Fruit fly (Drosophila melanogaster) whole organism, wandering third instar larva: ENCODE measurements around the gene CG31068.

ENCODE experiments used
- Abd-B ChIP-seq: fragments of >200 bp; optimal IDR thresholded peaks from 2 replicates; lab custom pipeline; 2017; ENCODE audit warnings: missing biosample characterization, missing genetic modification characterization
- CG32264 ChIP-seq: fragments of 200-800 bp; sonication (Bioruptor generic); optimal IDR thresholded peaks from 2 replicates; lab custom pipeline; 2016; ENCODE audit warnings: missing biosample characterization, missing genetic modification characterization
- CG9705 ChIP-seq: fragments of 200-800 bp; sonication (Bioruptor generic); optimal IDR thresholded peaks from 2 replicates; lab custom pipeline; 2018; ENCODE audit warnings: missing biosample characterization, mild to moderate bottlenecking, missing genetic modification characterization
- CrebA ChIP-seq: fragments of 200-800 bp; sonication (Bioruptor generic); optimal IDR thresholded peaks from 2 replicates; lab custom pipeline; 2016; ENCODE audit warnings: missing biosample characterization, mild to moderate bottlenecking, missing genetic modification characterization, borderline replicate concordance
- Dfd ChIP-seq: fragments of >200 bp; optimal IDR thresholded peaks from 2 replicates; lab custom pipeline; 2017; ENCODE audit warnings: missing biosample characterization, missing genetic modification characterization
- Dif ChIP-seq: fragments of 200-275, 200-300 bp; sonication (Bioruptor generic); optimal IDR thresholded peaks from 2 replicates; lab custom pipeline; 2018; ENCODE audit warnings: missing biosample characterization, missing genetic modification characterization; ENCODE audit not compliant: partially characterized antibody
- GATAd ChIP-seq: sonication (Bioruptor generic); optimal IDR thresholded peaks from 2 replicates; lab custom pipeline; 2016; ENCODE audit warnings: missing biosample characterization, missing genetic modification characterization
- HLH106 ChIP-seq: fragments of 200-800 bp; optimal IDR thresholded peaks from 3 replicates; lab custom pipeline; 2019; ENCODE audit warnings: missing biosample characterization, mild to moderate bottlenecking, missing genetic modification characterization, moderate library complexity
- Hnf4 ChIP-seq: fragments of 200-800 bp; sonication (Bioruptor generic); optimal IDR thresholded peaks from 2 replicates; lab custom pipeline; 2016; ENCODE audit warnings: missing biosample characterization, mild to moderate bottlenecking, missing genetic modification characterization
- Hr78 ChIP-seq: fragments of >200 bp; optimal IDR thresholded peaks from 2 replicates; lab custom pipeline; 2017; ENCODE audit warnings: missing biosample characterization, missing genetic modification characterization
- Hr83 ChIP-seq: fragments of 200-300 bp; sonication (Bioruptor generic); optimal IDR thresholded peaks from 2 replicates; lab custom pipeline; 2016; ENCODE audit warnings: missing biosample characterization, mild to moderate bottlenecking, missing genetic modification characterization, moderate library complexity; ENCODE audit not compliant: poor library complexity, severe bottlenecking
- Jra ChIP-seq: sonication (Bioruptor generic); optimal IDR thresholded peaks from 2 replicates; lab custom pipeline; 2016; ENCODE audit warnings: missing biosample characterization, missing genetic modification characterization
- Mio ChIP-seq: sonication (Bioruptor generic); optimal IDR thresholded peaks from 2 replicates; lab custom pipeline; 2016; ENCODE audit warnings: missing biosample characterization, missing genetic modification characterization
- Myc ChIP-seq: fragments of >200 bp; optimal IDR thresholded peaks from 2 replicates; lab custom pipeline; 2017
- N ChIP-seq: fragments of >200 bp; optimal IDR thresholded peaks from 2 replicates; lab custom pipeline; 2018; ENCODE audit warnings: missing biosample characterization, missing external identifiers, missing genetic modification characterization
- OdsH ChIP-seq: fragments of 200-800 bp; sonication (Bioruptor generic); optimal IDR thresholded peaks from 2 replicates; lab custom pipeline; 2016; ENCODE audit warnings: missing biosample characterization, mild to moderate bottlenecking, missing genetic modification characterization
- Rel ChIP-seq, 2 experiments: fragments of 200-800 bp; sonication (Bioruptor generic) in 1 of 2; optimal IDR thresholded peaks; 2 replicates in 1 of 2; 3 replicates in 1 of 2; lab custom pipeline; 2016 to 2019; ENCODE audit warnings: mild to moderate bottlenecking in 2 of 2, missing biosample characterization in 2 of 2, missing genetic modification characterization in 2 of 2, moderate library complexity in 1 of 2
- Sp1 ChIP-seq: fragments of 200-800 bp; sonication (Bioruptor generic); optimal IDR thresholded peaks from 3 replicates; lab custom pipeline; 2019; ENCODE audit warnings: missing biosample characterization, mild to moderate bottlenecking, missing genetic modification characterization, moderate library complexity
- Vsx2 ChIP-seq: fragments of 200-300, 225-300 bp; sonication (Bioruptor generic); optimal IDR thresholded peaks from 2 replicates; lab custom pipeline; 2018; ENCODE audit warnings: missing biosample characterization, missing genetic modification characterization; ENCODE audit not compliant: partially characterized antibody
- brk ChIP-seq: fragments of 200-800 bp; sonication (Bioruptor generic); optimal IDR thresholded peaks from 2 replicates; lab custom pipeline; 2016; ENCODE audit warnings: missing biosample characterization, mild to moderate bottlenecking, missing genetic modification characterization
- dl ChIP-seq, 2 experiments: fragments of 175-275, 200-275 bp in 1 of 2; fragments of 200-275 bp in 1 of 2; sonication (Bioruptor generic); optimal IDR thresholded peaks; lab custom pipeline; 2018; ENCODE audit warnings: mild to moderate bottlenecking in 2 of 2, missing biosample characterization in 2 of 2, missing genetic modification characterization in 2 of 2, moderate library complexity in 2 of 2; ENCODE audit not compliant: partially characterized antibody in 2 of 2, insufficient read depth in 1 of 2
- dmrt93B ChIP-seq: fragments of 200-800 bp; sonication (Bioruptor generic); optimal IDR thresholded peaks from 2 replicates; lab custom pipeline; 2018; ENCODE audit warnings: missing biosample characterization, mild to moderate bottlenecking, missing genetic modification characterization
- dsf ChIP-seq: sonication (Bioruptor generic); optimal IDR thresholded peaks from 2 replicates; lab custom pipeline; 2016; ENCODE audit warnings: missing biosample characterization, missing genetic modification characterization, borderline replicate concordance
- ey ChIP-seq: fragments of 200-800 bp; sonication (Bioruptor generic); optimal IDR thresholded peaks from 2 replicates; lab custom pipeline; 2016; ENCODE audit warnings: missing biosample characterization, missing genetic modification characterization
- foxo ChIP-seq, 2 experiments: fragments of 200-800 bp; sonication (Bioruptor generic); optimal IDR thresholded peaks; 2 replicates in 1 of 2; 3 replicates in 1 of 2; lab custom pipeline; 2016 to 2017; ENCODE audit warnings: missing biosample characterization in 2 of 2, missing genetic modification characterization in 2 of 2
- fru ChIP-seq: fragments of 200-800 bp; sonication (Bioruptor generic); optimal IDR thresholded peaks from 3 replicates; lab custom pipeline; 2016; ENCODE audit warnings: missing biosample characterization, mild to moderate bottlenecking, missing genetic modification characterization
- h ChIP-seq: fragments of 200-800 bp; sonication (Bioruptor generic); optimal IDR thresholded peaks from 3 replicates; lab custom pipeline; 2016; ENCODE audit warnings: missing biosample characterization, mild to moderate bottlenecking, missing genetic modification characterization
- lola ChIP-seq: fragments of >200 bp; optimal IDR thresholded peaks from 2 replicates; lab custom pipeline; 2017; ENCODE audit warnings: missing biosample characterization, missing genetic modification characterization
- pan ChIP-seq: fragments of >200 bp; optimal IDR thresholded peaks from 2 replicates; lab custom pipeline; 2017
- psq ChIP-seq: fragments of 200-800 bp; sonication (Bioruptor generic); optimal IDR thresholded peaks from 3 replicates; lab custom pipeline; 2017; ENCODE audit warnings: missing biosample characterization, mild to moderate bottlenecking, missing genetic modification characterization, moderate library complexity
- rgr ChIP-seq: fragments of 200-800 bp; sonication (Bioruptor generic); optimal IDR thresholded peaks from 3 replicates; lab custom pipeline; 2016; ENCODE audit warnings: missing biosample characterization, mild to moderate bottlenecking, missing genetic modification characterization
- sage ChIP-seq: fragments of 200-800 bp; sonication (Bioruptor generic); optimal IDR thresholded peaks from 2 replicates; lab custom pipeline; 2016; ENCODE audit warnings: missing biosample characterization, mild to moderate bottlenecking, missing genetic modification characterization
- sv ChIP-seq: fragments of 200-800 bp; sonication (Bioruptor generic); optimal IDR thresholded peaks from 3 replicates; lab custom pipeline; 2016; ENCODE audit warnings: missing biosample characterization, missing genetic modification characterization
- usp ChIP-seq: fragments of >200 bp; optimal IDR thresholded peaks from 2 replicates; lab custom pipeline; 2017; ENCODE audit warnings: missing biosample characterization, missing genetic modification characterization
- woc ChIP-seq: sonication (Bioruptor generic); optimal IDR thresholded peaks from 2 replicates; lab custom pipeline; 2016; ENCODE audit warnings: missing biosample characterization, mild to moderate bottlenecking, missing genetic modification characterization

Gene CG31068

DNA sequence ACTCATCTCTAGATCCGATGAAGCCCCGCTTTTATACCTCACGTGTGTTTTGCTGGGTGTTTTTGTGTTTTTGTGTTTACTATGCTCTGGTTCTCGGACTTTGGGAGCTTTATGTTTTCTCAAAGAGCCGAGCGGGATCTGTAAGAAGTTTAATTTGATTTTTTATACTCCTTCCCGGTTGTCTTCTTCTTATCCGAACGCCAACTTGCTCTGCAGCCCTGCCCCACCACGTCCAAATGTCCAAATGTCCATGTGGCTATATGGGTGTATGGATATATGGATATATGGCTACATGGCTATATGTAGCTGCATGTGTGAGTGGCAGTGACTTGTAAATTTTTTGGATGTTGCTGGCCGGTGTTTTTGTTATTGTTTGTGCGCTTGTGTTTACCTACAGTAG lies 14.7 kb upstream of the CG31068 start:
- TF ChIP-seq Hr78 (GFP tag; lab: Kevin White, UChicago), result no peak
- TF ChIP-seq rgr, result no peak
- no peak for TF ChIP-seq CrebA (GFP tag; lab: Kevin White, UChicago)
- no peak for TF ChIP-seq Mio (GFP tag; lab: Kevin White, UChicago)
- TF ChIP-seq psq (GFP tag; lab: Kevin White, UChicago), result no peak
- TF ChIP-seq Abd-B (GFP tag; lab: Kevin White, UChicago), result no peak
- TF ChIP-seq CG32264 (GFP tag; lab: Kevin White, UChicago), result no peak
- no peak for TF ChIP-seq foxo (GFP tag; optimal IDR thresholded peaks at IDR 0.05; lab: Kevin White, UChicago)
- no peak for TF ChIP-seq Hnf4 (GFP tag; lab: Kevin White, UChicago)
- TF ChIP-seq sage (GFP tag; lab: Kevin White, UChicago), result no peak
- TF ChIP-seq Vsx2, result peak; percentile 27
- TF ChIP-seq HLH106 (tag; lab: Kevin White, UChicago), result no peak
- no peak for TF ChIP-seq Dfd (GFP tag; lab: Kevin White, UChicago)
- peak; percentile 11 for TF ChIP-seq Dif
- TF ChIP-seq Sp1 (GFP tag; lab: Kevin White, UChicago), result no peak
- TF ChIP-seq dmrt93B (GFP tag; lab: Kevin White, UChicago), result no peak
- peak; percentile 74 for TF ChIP-seq woc (GFP tag; lab: Kevin White, UChicago)

DNA sequence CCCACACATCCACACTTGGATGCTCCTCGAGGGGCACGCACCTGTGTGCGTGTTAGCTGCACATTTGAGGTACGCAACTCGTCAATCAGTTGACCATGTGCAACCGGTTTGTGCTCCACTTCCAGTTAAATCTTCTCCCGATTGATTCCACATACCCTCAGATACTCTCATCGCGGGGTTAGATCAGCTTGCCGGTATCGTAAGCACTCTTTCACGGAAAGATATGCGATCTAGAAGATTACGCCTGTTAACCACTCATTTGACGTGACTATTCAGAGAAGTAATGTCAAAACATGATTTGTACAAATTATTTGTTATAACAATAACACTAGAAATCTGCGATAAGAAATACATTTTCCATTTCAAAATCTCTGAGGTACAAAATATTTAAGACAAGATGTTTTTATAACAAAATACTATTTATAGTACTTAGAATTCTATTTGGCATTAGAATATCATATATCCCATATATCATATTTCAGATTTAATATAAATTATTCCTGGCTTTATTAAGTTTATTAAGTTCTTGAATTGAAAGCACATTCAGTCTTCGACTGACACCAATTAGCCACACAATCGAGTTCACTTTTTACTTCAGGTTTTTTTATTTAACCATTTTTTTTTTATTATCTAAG lies 12.6 kb upstream of the CG31068 start:
- TF ChIP-seq Vsx2 (no peak), rgr (peak; percentile 8), foxo (GFP tag; optimal IDR thresholded peaks at IDR 0.05; lab: Kevin White, UChicago) (no peak), ey (GFP tag; lab: Kevin White, UChicago) (no peak), GATAd (GFP tag; lab: Kevin White, UChicago) (no peak), Abd-B (GFP tag; lab: Kevin White, UChicago) (no peak), brk (no peak), woc (GFP tag; lab: Kevin White, UChicago) (peak; percentile 77), Rel (GFP tag; optimal IDR thresholded peaks at IDR 0.05; lab: Kevin White, UChicago) (no peak), Rel (tag; optimal IDR thresholded peaks at IDR 0.05; lab: Kevin White, UChicago) (no peak), Hr78 (GFP tag; lab: Kevin White, UChicago) (no peak), CG32264 (GFP tag; lab: Kevin White, UChicago) (no peak), dsf (GFP tag; lab: Kevin White, UChicago) (no peak), dmrt93B (GFP tag; lab: Kevin White, UChicago) (no peak), Dif (peak; percentile 37), HLH106 (tag; lab: Kevin White, UChicago) (no peak), N (GFP tag; lab: Kevin White, UChicago) (no peak), sv (GFP tag; lab: Kevin White, UChicago) (no peak), OdsH (GFP tag; lab: Kevin White, UChicago) (no peak)

dm6 chr3R:27222013-27222673 lies 11.4 kb upstream of the CG31068 start:
- TF ChIP-seq fru (GFP tag; lab: Kevin White, UChicago), result peak; percentile 55
- TF ChIP-seq ey (GFP tag; lab: Kevin White, UChicago), result peak; percentile 25
- TF ChIP-seq psq (GFP tag; lab: Kevin White, UChicago), result peak; percentile 2
- peak in 1 of 2 experiments; percentile 58 for TF ChIP-seq foxo (GFP tag; optimal IDR thresholded peaks at IDR 0.05; lab: Kevin White, UChicago)
- no peak for TF ChIP-seq GATAd (GFP tag; lab: Kevin White, UChicago)
- peak; percentile 50 for TF ChIP-seq HLH106 (tag; lab: Kevin White, UChicago)
- no peak for TF ChIP-seq Myc
- peak; percentile 1 for TF ChIP-seq rgr
- peak; percentile 23 for TF ChIP-seq h (GFP tag; lab: Kevin White, UChicago)
- TF ChIP-seq woc (GFP tag; lab: Kevin White, UChicago), result peak; percentile 75
- TF ChIP-seq OdsH (GFP tag; lab: Kevin White, UChicago), result peak; percentile 15
- peak; percentile 20 for TF ChIP-seq Hnf4 (GFP tag; lab: Kevin White, UChicago)
- TF ChIP-seq pan (lab: Kevin White, UChicago), result no peak

- TF ChIP-seq Jra (GFP tag; lab: Kevin White, UChicago), result no peak
- TF ChIP-seq pan (lab: Kevin White, UChicago), result no peak
- no peak for TF ChIP-seq h (GFP tag; lab: Kevin White, UChicago)
- no peak for TF ChIP-seq Dfd (GFP tag; lab: Kevin White, UChicago)
- no peak for TF ChIP-seq HLH106 (tag; lab: Kevin White, UChicago)
- no peak for TF ChIP-seq N (GFP tag; lab: Kevin White, UChicago)
- TF ChIP-seq fru (GFP tag; lab: Kevin White, UChicago), result no peak
- no peak for TF ChIP-seq Hr78 (GFP tag; lab: Kevin White, UChicago)
- TF ChIP-seq rgr, result no peak
- TF ChIP-seq woc (GFP tag; lab: Kevin White, UChicago), result no peak
- no peak for TF ChIP-seq CG9705
- no peak for TF ChIP-seq brk
- TF ChIP-seq dl (GFP tag; optimal IDR thresholded peaks at IDR 0.05; lab: Kevin White, UChicago; ENCODE audit: insufficient read depth in 1 of 2, partially characterized antibody in 2 of 2), result no peak
- TF ChIP-seq Hr83, result no peak
- TF ChIP-seq Mio (GFP tag; lab: Kevin White, UChicago), result no peak
- TF ChIP-seq usp (GFP tag; lab: Kevin White, UChicago), result no peak
- TF ChIP-seq sv (GFP tag; lab: Kevin White, UChicago), result no peak
- TF ChIP-seq Sp1 (GFP tag; lab: Kevin White, UChicago), result no peak
- TF ChIP-seq lola (GFP tag; lab: Kevin White, UChicago), result no peak
- TF ChIP-seq ey (GFP tag; lab: Kevin White, UChicago), result no peak
Measured at dm6 chr3R:27223012-27223411, 10.5 kb upstream of the CG31068 start.
